Worm (Caenorhabditis elegans) whole organism, L4/young adult: ENCODE data around the gene srh-301.

Experiments
- W03F9.2 ChIP-seq: fragments of 150-350 bp; optimal IDR thresholded peaks from 2 replicates; lab custom pipeline; 2014; ENCODE audit warnings: missing biosample characterization, missing genetic modification characterization
- dao-5 ChIP-seq: sonication (generic microtip); optimal IDR thresholded peaks from 2 replicates; lab custom pipeline; 2016; ENCODE audit warnings: missing genotype, missing genetic modification characterization, moderate library complexity, missing compliant biosample characterization
- him-1 ChIP-seq: sonication (generic microtip); optimal IDR thresholded peaks from 2 replicates; lab custom pipeline; 2016; ENCODE audit warnings: missing genotype, missing genetic modification reagents, missing genetic modification characterization, missing compliant biosample characterization

DNA sequence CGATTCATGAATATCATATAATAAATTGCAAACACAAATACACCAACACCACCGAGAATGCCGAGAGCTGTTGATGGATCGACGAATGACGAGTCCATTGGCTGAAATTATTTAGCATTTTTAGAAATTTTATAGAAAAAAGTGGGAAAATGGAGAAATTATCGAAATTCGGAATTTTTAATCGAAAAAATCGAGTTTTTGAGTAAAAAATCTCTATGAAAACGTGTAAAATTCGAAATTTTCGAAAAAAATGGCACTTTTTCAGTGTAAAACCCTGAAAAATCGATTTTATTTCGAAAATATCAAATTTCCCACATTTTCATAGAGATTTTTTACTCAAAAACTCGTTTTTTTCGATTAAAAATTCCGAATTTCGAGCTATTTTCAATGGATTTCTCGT, 31.2 kb downstream of the srh-301 start, which contains the start of gene tcc-1:
- TF ChIP-seq him-1 = no peak
- no peak for TF ChIP-seq W03F9.2 (tag; lab: Kevin White, UChicago)
- no peak for TF ChIP-seq dao-5 (tag; lab: Kevin White, UChicago)
